Worm (Caenorhabditis elegans): ENCODE results near the gene kle-2.

The kle-2 gene

DNA sequence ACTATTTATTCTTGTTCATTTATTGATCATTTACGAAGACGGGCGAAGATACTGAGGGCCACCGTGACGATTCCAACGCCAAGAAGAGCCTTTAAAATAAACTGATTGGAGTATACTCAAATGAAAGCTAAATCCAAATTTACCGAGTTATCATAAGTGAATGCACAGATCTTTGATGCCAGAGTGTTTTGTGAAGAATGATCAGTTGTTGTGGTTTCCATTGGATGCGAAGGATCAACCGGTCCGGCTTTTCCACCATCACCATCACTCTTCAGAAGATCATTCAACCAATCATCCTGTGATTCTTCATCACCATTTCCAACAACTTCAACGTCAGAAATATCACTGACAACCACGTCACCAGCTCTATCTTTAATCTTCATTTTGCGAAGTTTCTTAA, 35.7 kb downstream of the kle-2 start (continued):
- no peak for TF ChIP-seq xnd-1 (tag; optimal IDR thresholded peaks at IDR 0.05)
- no peak for TF ChIP-seq lir-1 (GFP tag; conservative IDR thresholded peaks at IDR 0.05)
- no peak for TF ChIP-seq F57C9.4 (tag; optimal IDR thresholded peaks at IDR 0.05)
- TF ChIP-seq nfya-1 (tag; optimal IDR thresholded peaks at IDR 0.05; ENCODE audit: borderline replicate concordance, insufficient read depth) = no peak
- no peak for TF ChIP-seq ceh-58 (GFP tag; IDR thresholded peaks at IDR 0.05)
- no peak for TF ChIP-seq B0019.2 (GFP tag; conservative IDR thresholded peaks at IDR 0.05)
- no peak for TF ChIP-seq let-526 (GFP tag; IDR thresholded peaks at IDR 0.05)
- no peak for TF ChIP-seq dpff-1 (tag; optimal IDR thresholded peaks at IDR 0.05)
- TF ChIP-seq attf-3 (GFP tag; conservative IDR thresholded peaks at IDR 0.05) = no peak
- TF ChIP-seq F22D6.2 (tag; optimal IDR thresholded peaks at IDR 0.05) = no peak
- peak; percentile 7 for TF ChIP-seq madf-10 (tag; optimal IDR thresholded peaks at IDR 0.05)
- no peak for TF ChIP-seq ceh-100 (GFP tag; IDR thresholded peaks at IDR 0.05)
- 0 out of 2 replicates have a peak, but pooled peaks have one; percentile 32 for TF ChIP-seq C17E4.6 (GFP tag; IDR thresholded peaks at IDR 0.05)
- TF ChIP-seq F52B5.7 (tag; optimal IDR thresholded peaks at IDR 0.05) = peak; percentile 79
- no peak for TF ChIP-seq hlh-12 (tag; optimal IDR thresholded peaks at IDR 0.05)
- 0 out of 2 replicates have a peak, but pooled peaks have one; percentile 32 for TF ChIP-seq hsf-1 (GFP tag; IDR thresholded peaks at IDR 0.05)
- TF ChIP-seq hmg-1.2 (GFP tag; IDR thresholded peaks at IDR 0.05) = peak; percentile 12; the same call in 1 of the 2 replicates
- no peak for TF ChIP-seq nhr-179 (tag; optimal IDR thresholded peaks at IDR 0.05)
- TF ChIP-seq ztf-28 (GFP tag; IDR thresholded peaks at IDR 0.05) = no peak
- no peak for TF ChIP-seq mel-28 (tag; optimal IDR thresholded peaks at IDR 0.05; ENCODE audit: borderline replicate concordance)
- TF ChIP-seq fkh-3 (tag; optimal IDR thresholded peaks at IDR 0.05) = no peak
- TF ChIP-seq tbp1 (GFP tag; optimal IDR thresholded peaks at IDR 0.05) = no peak
- TF ChIP-seq gei-17 (GFP tag; optimal IDR thresholded peaks at IDR 0.05) = no peak
- no peak for TF ChIP-seq let-607 (tag; optimal IDR thresholded peaks at IDR 0.05)
- no peak for TF ChIP-seq ets-4 (GFP tag; optimal IDR thresholded peaks at IDR 0.05)
- no peak for TF ChIP-seq T26A5.8 (tag; optimal IDR thresholded peaks at IDR 0.05)
- no peak for TF ChIP-seq snpc-1.3 (tag; optimal IDR thresholded peaks at IDR 0.05; ENCODE audit: insufficient read depth)
- TF ChIP-seq egl-18 (GFP tag; IDR thresholded peaks at IDR 0.05) = no peak
- TF ChIP-seq tlf-1 (GFP tag; optimal IDR thresholded peaks at IDR 0.05) = peak; percentile 27
- peak; percentile 20 for TF ChIP-seq zim-3 (tag; optimal IDR thresholded peaks at IDR 0.05)
- TF ChIP-seq snpc-4 (GFP tag; optimal IDR thresholded peaks at IDR 0.05) = no peak
- TF ChIP-seq snpc-4 (tag; optimal IDR thresholded peaks at IDR 0.05) = peak in 1 of 4 experiments; percentile 22
- TF ChIP-seq Y95B8A.8 (GFP tag; IDR thresholded peaks at IDR 0.05) = peak; percentile 63; the same call in 1 of the 2 replicates
- no peak for TF ChIP-seq F10E7.11 (tag; optimal IDR thresholded peaks at IDR 0.05)
- TF ChIP-seq repo-1 (tag; optimal IDR thresholded peaks at IDR 0.05) = peak; percentile 87
- TF ChIP-seq B0035.1 (tag; optimal IDR thresholded peaks at IDR 0.05) = peak; percentile 27
- TF ChIP-seq cebp-2 (GFP tag; IDR thresholded peaks at IDR 0.05) = no peak
- no peak for TF ChIP-seq nhr-90 (tag; optimal IDR thresholded peaks at IDR 0.05)
- TF ChIP-seq him-1 (tag; optimal IDR thresholded peaks at IDR 0.05) = no peak
- no peak for TF ChIP-seq nhr-80 (tag; optimal IDR thresholded peaks at IDR 0.05)
- TF ChIP-seq C06A6.2 (GFP tag; conservative IDR thresholded peaks at IDR 0.05) = no peak
- peak; percentile 61 for TF ChIP-seq chd-7 (tag; optimal IDR thresholded peaks at IDR 0.05)
- peak; percentile 6 for TF ChIP-seq unc-130 (GFP tag; optimal IDR thresholded peaks at IDR 0.05)
- TF ChIP-seq mcd-1 (GFP tag; IDR thresholded peaks at IDR 0.05) = no peak
- TF ChIP-seq bed-2 (GFP tag; IDR thresholded peaks at IDR 0.05) = no peak
- peak; percentile 36; the same call in 1 of the 2 replicates for TF ChIP-seq ekl-4 (GFP tag; IDR thresholded peaks at IDR 0.05)

Measured in whole organism, young adult.